Worm (Caenorhabditis elegans) whole organism, midembryonic: ENCODE data around the gene tpp-2.

Experiments
- flt-1 ChIP-seq: fragments of 200-800 bp; sonication (Bioruptor generic); IDR thresholded peaks from 2 replicates; pipeline ENCODE4 v1.3.6; 2022; ENCODE audit warnings: missing genetic modification characterization, missing compliant biosample characterization
- ztf-29 ChIP-seq: fragments of 200-800 bp; sonication (Bioruptor generic); IDR thresholded peaks from 2 replicates; pipeline ENCODE4 v1.3.6; 2022; ENCODE audit warnings: missing genetic modification reagents, missing genetic modification characterization, missing compliant biosample characterization

DNA sequence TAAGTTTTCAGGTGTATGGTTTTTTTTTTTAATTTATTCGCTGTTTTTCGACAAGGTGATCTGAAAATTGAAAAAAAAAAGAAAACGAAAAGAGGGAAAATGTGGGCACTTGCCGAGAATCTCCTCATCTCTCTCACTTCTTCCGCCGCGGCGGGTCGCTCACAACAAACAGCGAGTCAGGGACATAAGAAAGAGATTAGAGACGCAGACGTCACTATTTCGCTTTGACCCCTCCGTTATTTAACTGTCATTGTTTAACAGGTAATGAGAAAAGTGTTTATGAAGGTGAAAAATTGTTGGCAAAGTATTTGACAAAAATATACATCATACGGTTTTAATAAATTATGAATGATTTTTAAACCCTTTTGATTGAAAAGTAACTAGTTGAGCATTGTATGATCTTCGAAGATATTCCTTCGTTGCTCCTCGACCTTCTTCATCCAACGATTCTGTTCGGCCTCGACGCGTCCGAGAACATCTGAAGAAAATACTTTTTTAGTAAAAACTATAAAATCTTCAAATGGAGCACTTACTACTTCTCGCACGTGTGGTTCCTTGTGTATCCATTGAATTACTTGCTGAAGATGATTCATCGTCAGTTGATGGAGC lies 51.3 kb downstream of the tpp-2 start:
- TF ChIP-seq flt-1 (GFP tag; lab: Robert Waterston, UW) (no peak), ztf-29 (GFP tag; lab: Robert Waterston, UW) (no peak)
